Fruit fly (Drosophila melanogaster): ENCODE measurements around the gene Dtd.

Gene Dtd

DNA sequence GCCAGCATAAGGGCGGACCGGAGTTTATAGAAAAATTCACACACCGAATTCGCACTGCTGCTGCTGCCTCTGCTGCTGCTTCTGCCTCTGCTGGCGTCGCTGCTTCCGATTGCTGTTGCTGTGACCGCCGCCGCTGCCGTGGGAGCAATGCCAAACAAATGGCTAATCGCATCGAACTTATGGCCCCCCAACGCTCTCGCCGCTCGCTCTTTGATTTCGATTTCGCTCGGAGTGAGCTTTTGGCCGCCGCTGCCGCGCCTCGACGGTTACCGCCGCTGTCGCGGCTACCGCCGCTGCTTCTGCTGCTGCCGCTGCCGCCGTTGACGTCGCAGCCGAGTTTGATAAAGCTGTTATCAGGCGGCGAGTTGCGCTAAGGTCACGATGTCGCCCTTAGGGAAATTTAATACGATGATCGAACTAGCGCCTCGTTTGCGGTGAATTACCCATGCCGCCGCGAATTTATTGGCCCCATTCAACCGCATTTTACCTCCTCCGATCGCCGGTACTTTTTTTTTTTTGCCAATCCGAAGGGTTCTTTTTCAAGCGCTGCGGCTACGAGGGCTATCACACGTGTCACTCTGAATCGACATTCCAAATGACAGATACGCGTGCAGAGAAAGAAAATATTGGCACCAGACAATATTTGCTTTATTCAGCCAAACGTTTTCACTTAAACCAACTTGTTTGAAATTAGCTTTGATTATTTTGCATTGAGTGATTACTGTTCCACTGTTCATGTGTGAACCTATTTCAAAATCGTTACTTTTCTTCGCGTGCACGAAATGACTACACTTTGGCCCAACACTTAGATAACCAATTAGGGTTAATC, 28.4 kb downstream of the Dtd start (continued):
- TF ChIP-seq wek (GFP tag; optimal IDR thresholded peaks at IDR 0.05) = no peak
- peak; percentile 29 for TF ChIP-seq CG7928 (GFP tag; optimal IDR thresholded peaks at IDR 0.05)
- no peak for TF ChIP-seq inv (GFP tag; IDR thresholded peaks at IDR 0.05; ENCODE audit: partially characterized antibody)
- peak; percentile 45 for TF ChIP-seq CG8944 (GFP tag; optimal IDR thresholded peaks at IDR 0.05)
- no peak for TF ChIP-seq Lhr (GFP tag; optimal IDR thresholded peaks at IDR 0.05)
- TF ChIP-seq hkb (optimal IDR thresholded peaks at IDR 0.05) = no peak
- TF ChIP-seq hkb (GFP tag; IDR thresholded peaks at IDR 0.05) = peak; percentile 82
- no peak for TF ChIP-seq croc (GFP tag; conservative IDR thresholded peaks at IDR 0.05)
- TF ChIP-seq toy (GFP tag; IDR thresholded peaks at IDR 0.05) = 0 out of 2 replicates have a peak, but pooled peaks have one; percentile 75
- no peak for TF ChIP-seq bowl (GFP tag; IDR thresholded peaks at IDR 0.05)
- peak; percentile 4 for TF ChIP-seq CG4854 (GFP tag; optimal IDR thresholded peaks at IDR 0.05)
- no peak for TF ChIP-seq vfl (GFP tag; optimal IDR thresholded peaks at IDR 0.05)
- TF ChIP-seq CG2678 (tag; optimal IDR thresholded peaks at IDR 0.05) = peak; percentile 79
- TF ChIP-seq CG7987 (GFP tag; optimal IDR thresholded peaks at IDR 0.05) = peak; percentile 49
- TF ChIP-seq salm (tag; optimal IDR thresholded peaks at IDR 0.05) = no peak
- peak; percentile 74 for TF ChIP-seq Hmr (GFP tag; optimal IDR thresholded peaks at IDR 0.05)
- peak; percentile 5 for TF ChIP-seq CG31365 (tag; optimal IDR thresholded peaks at IDR 0.05)
- peak; percentile 86 for TF ChIP-seq CG2120 (GFP tag; optimal IDR thresholded peaks at IDR 0.05)
- TF ChIP-seq cwo (GFP tag; optimal IDR thresholded peaks at IDR 0.05) = peak; percentile 85
- peak; percentile 72 for TF ChIP-seq grau (tag; optimal IDR thresholded peaks at IDR 0.05)
- no peak for TF ChIP-seq cg (GFP tag; optimal IDR thresholded peaks at IDR 0.05)
- no peak for TF ChIP-seq slou (GFP tag; optimal IDR thresholded peaks at IDR 0.05)
- no peak for TF ChIP-seq sna (GFP tag; IDR thresholded peaks at IDR 0.05; ENCODE audit: partially characterized antibody)
- peak; percentile 90 for TF ChIP-seq GATAe (GFP tag; conservative IDR thresholded peaks at IDR 0.05)
- peak; percentile 74 for TF ChIP-seq caup (GFP tag; optimal IDR thresholded peaks at IDR 0.05; ENCODE audit: severe bottlenecking)
- TF ChIP-seq CG13775 (GFP tag; optimal IDR thresholded peaks at IDR 0.05) = peak; percentile 55
- peak; percentile 91 for TF ChIP-seq slbo (GFP tag; IDR thresholded peaks at IDR 0.05)
- peak; percentile 62 for TF ChIP-seq CG1647 (GFP tag; optimal IDR thresholded peaks at IDR 0.05)
- no peak for TF ChIP-seq CG15479 (GFP tag; optimal IDR thresholded peaks at IDR 0.05)
- TF ChIP-seq HLH4C (GFP tag; IDR thresholded peaks at IDR 0.05; ENCODE audit: partially characterized antibody) = no peak
- TF ChIP-seq bigmax (GFP tag; optimal IDR thresholded peaks at IDR 0.05) = no peak
- TF ChIP-seq Drgx (GFP tag; IDR thresholded peaks at IDR 0.05) = no peak
- TF ChIP-seq CG1792 (GFP tag; optimal IDR thresholded peaks at IDR 0.05) = peak; percentile 33
- TF ChIP-seq Elba2 (GFP tag; optimal IDR thresholded peaks at IDR 0.05) = no peak
- TF ChIP-seq CG5953 (GFP tag; IDR thresholded peaks at IDR 0.05) = peak; percentile 59; the same call in 1 of the 2 replicates
- TF ChIP-seq Xrp1 (GFP tag; IDR thresholded peaks at IDR 0.05) = peak; percentile 74
- TF ChIP-seq Oaz (GFP tag; IDR thresholded peaks at IDR 0.05) = peak; percentile 47; the same call in 1 of the 2 replicates
- peak; percentile 56 for TF ChIP-seq Camta (GFP tag; optimal IDR thresholded peaks at IDR 0.05)
- peak; percentile 9 for TF ChIP-seq CG5180 (GFP tag; optimal IDR thresholded peaks at IDR 0.05)
- no peak for TF ChIP-seq Lim3 (GFP tag; IDR thresholded peaks at IDR 0.05)
- no peak for TF ChIP-seq Nf-YC (tag; optimal IDR thresholded peaks at IDR 0.05)
- peak; percentile 81 for TF ChIP-seq seq (GFP tag; IDR thresholded peaks at IDR 0.05)
- TF ChIP-seq bcd (GFP tag; optimal IDR thresholded peaks at IDR 0.05) = peak; percentile 64
- TF ChIP-seq lbe (GFP tag; optimal IDR thresholded peaks at IDR 0.05) = no peak
- TF ChIP-seq gcm2 (GFP tag; optimal IDR thresholded peaks at IDR 0.05) = no peak
- TF ChIP-seq H15 (GFP tag; IDR thresholded peaks at IDR 0.05) = peak; percentile 80
- peak; percentile 67; the same call in 2 of the 3 replicates for TF ChIP-seq otp (GFP tag; IDR thresholded peaks at IDR 0.05)
- TF ChIP-seq Myb (GFP tag; optimal IDR thresholded peaks at IDR 0.05) = peak; percentile 46
- TF ChIP-seq p53 (GFP tag; optimal IDR thresholded peaks at IDR 0.05) = no peak

All from whole organism, embryonic.